Worm (Caenorhabditis elegans) whole organism, late embryonic: ENCODE measurements around the gene hphd-1.

Experiments used
- F13H6.1 ChIP-seq: sonication (generic microtip); optimal IDR thresholded peaks from 2 replicates; lab custom pipeline; 2016; ENCODE audit warnings: missing genetic modification characterization, missing compliant biosample characterization
- ahr-1 ChIP-seq: sonication (generic microtip); optimal IDR thresholded peaks from 2 replicates; lab custom pipeline; 2016; ENCODE audit warnings: missing genetic modification characterization, missing compliant biosample characterization
- ceh-31 ChIP-seq: sonication (generic microtip); optimal IDR thresholded peaks from 2 replicates; lab custom pipeline; 2016; ENCODE audit warnings: missing genetic modification characterization, missing compliant biosample characterization
- ceh-34 ChIP-seq: sonication (generic microtip); optimal IDR thresholded peaks from 2 replicates; lab custom pipeline; 2016; ENCODE audit warnings: mild to moderate bottlenecking, missing genetic modification characterization, missing compliant biosample characterization
- dve-1 ChIP-seq: sonication (generic microtip); optimal IDR thresholded peaks from 2 replicates; lab custom pipeline; 2017; ENCODE audit warnings: antibody characterized with exemption, mild to moderate bottlenecking, missing genetic modification characterization, missing compliant biosample characterization
- odd-2 ChIP-seq: sonication (generic microtip); optimal IDR thresholded peaks from 2 replicates; lab custom pipeline; 2017; ENCODE audit warnings: antibody characterized with exemption, mild to moderate bottlenecking, missing genetic modification characterization, missing compliant biosample characterization
- pha-4 ChIP-seq: fragments of 150-350 bp; optimal IDR thresholded peaks from 2 replicates; lab custom pipeline; 2018; ENCODE audit warnings: missing biosample characterization, missing genetic modification reagents, missing genetic modification characterization
- pqm-1 ChIP-seq: sonication (generic microtip); optimal IDR thresholded peaks from 2 replicates; lab custom pipeline; 2016; ENCODE audit warnings: missing genetic modification characterization, missing compliant biosample characterization
- tbx-2 ChIP-seq: sonication (generic microtip); optimal IDR thresholded peaks from 2 replicates; lab custom pipeline; 2016; ENCODE audit warnings: missing genetic modification characterization, missing compliant biosample characterization

ce11 chrII:12990191-12990590 lies 6.2 kb downstream of the hphd-1 start:
- TF ChIP-seq pqm-1 (tag; lab: Kevin White, UChicago) (no peak), ahr-1 (tag; lab: Kevin White, UChicago) (no peak), ceh-34 (tag; lab: Kevin White, UChicago) (no peak), pha-4 (tag; lab: Kevin White, UChicago) (no peak), odd-2 (tag; lab: Kevin White, UChicago) (no peak), dve-1 (no peak), ceh-31 (tag; lab: Kevin White, UChicago) (no peak), tbx-2 (tag; lab: Kevin White, UChicago) (no peak), F13H6.1 (tag; lab: Kevin White, UChicago) (no peak)
